Worm (Caenorhabditis elegans) whole organism, mixed stage, embryonic: Measurements from ENCODE around the gene his-70.

ENCODE experiments used
- M03D4.4 ChIP-seq: sonication (generic microtip); optimal IDR thresholded peaks from 2 replicates; lab custom pipeline; 2017; ENCODE audit warnings: mild to moderate bottlenecking, missing genetic modification characterization, missing compliant biosample characterization
- ceh-83 ChIP-seq: fragments of 200-800 bp; sonication (Bioruptor generic); optimal IDR thresholded peaks from 2 replicates; lab custom pipeline; 2018; ENCODE audit warnings: mild to moderate bottlenecking, missing genetic modification characterization, missing compliant biosample characterization
- drap-1 ChIP-seq: fragments of 200-800 bp; sonication (Bioruptor generic); optimal IDR thresholded peaks from 3 replicates; lab custom pipeline; 2018; ENCODE audit warnings: mild to moderate bottlenecking, missing genetic modification characterization, missing compliant biosample characterization
- lin-13 ChIP-seq: fragments of 150-350 bp; optimal IDR thresholded peaks from 2 replicates; lab custom pipeline; 2014; ENCODE audit warnings: missing biosample characterization, missing genetic modification characterization
- lsy-2 ChIP-seq: fragments of 150-350 bp; optimal IDR thresholded peaks from 2 replicates; lab custom pipeline; 2014; ENCODE audit warnings: missing biosample characterization, missing genetic modification characterization
- nhr-237 ChIP-seq: fragments of 150-350 bp; optimal IDR thresholded peaks from 2 replicates; lab custom pipeline; 2014; ENCODE audit warnings: missing biosample characterization, missing genetic modification characterization
- snpc-4 ChIP-seq: fragments of 150-350 bp; optimal IDR thresholded peaks from 2 replicates; lab custom pipeline; 2014; ENCODE audit warnings: missing biosample characterization, missing genetic modification characterization
- unc-120 ChIP-seq: sonication (generic microtip); optimal IDR thresholded peaks from 2 replicates; lab custom pipeline; 2017; ENCODE audit warnings: missing genetic modification characterization, missing compliant biosample characterization; ENCODE audit not compliant: poor library complexity, severe bottlenecking
- unc-39 ChIP-seq: fragments of 150-350 bp; optimal IDR thresholded peaks from 2 replicates; lab custom pipeline; 2014; ENCODE audit warnings: missing biosample characterization, missing genetic modification characterization
- unc-62 ChIP-seq: fragments of 150-350 bp; optimal IDR thresholded peaks from 2 replicates; lab custom pipeline; 2014; ENCODE audit warnings: missing biosample characterization, missing genetic modification reagents, missing genetic modification characterization
- ztf-11 ChIP-seq: fragments of 150-350 bp; optimal IDR thresholded peaks from 2 replicates; lab custom pipeline; 2014; ENCODE audit warnings: missing biosample characterization, missing genetic modification characterization

ce11 chrIII:4106611-4107010 is 46.7 kb upstream of the his-70 start:
- TF ChIP-seq ztf-11 (tag; lab: Kevin White, UChicago) (no peak), M03D4.4 (tag; lab: Kevin White, UChicago) (no peak), unc-62 (GFP tag; lab: Kevin White, UChicago) (no peak), drap-1 (GFP tag; lab: Kevin White, UChicago) (no peak), ceh-83 (GFP tag; lab: Kevin White, UChicago) (no peak), unc-39 (tag; lab: Kevin White, UChicago) (no peak), lin-13 (tag; lab: Kevin White, UChicago) (no peak), snpc-4 (tag; lab: Kevin White, UChicago) (no peak), nhr-237 (tag; lab: Kevin White, UChicago) (no peak), unc-120 (tag; lab: Kevin White, UChicago) (no peak), lsy-2 (tag; lab: Kevin White, UChicago) (no peak)
